Fruit fly (Drosophila melanogaster) whole organism, embryonic: ENCODE data around the gene CG8112.

Source experiments
- Adf1 ChIP-seq: fragments of 200-800 bp; sonication (Bioruptor generic); IDR thresholded peaks from 2 replicates; pipeline ENCODE4 v1.3.6; 2022; ENCODE audit warnings: missing biosample characterization, missing genetic modification characterization
- Atf3 ChIP-seq: fragments of 200-800 bp; sonication (Bioruptor generic); optimal IDR thresholded peaks from 3 replicates; lab custom pipeline; 2016; ENCODE audit warnings: missing biosample characterization, missing genetic modification characterization
- CG10959 ChIP-seq: fragments of 200-800 bp; sonication (Bioruptor generic); IDR thresholded peaks from 2 replicates; pipeline ENCODE4 v1.3.6; 2022; ENCODE audit warnings: missing biosample characterization, missing genetic modification characterization
- CG11723 ChIP-seq: fragments of 200-800 bp; sonication (Bioruptor generic); optimal IDR thresholded peaks from 2 replicates; lab custom pipeline; 2017; ENCODE audit warnings: missing biosample characterization, mild to moderate bottlenecking, missing genetic modification characterization
- CG12744 ChIP-seq: fragments of 200-800 bp; sonication (Bioruptor generic); optimal IDR thresholded peaks from 2 replicates; lab custom pipeline; 2016; ENCODE audit warnings: missing biosample characterization, missing genetic modification characterization
- CG14014 ChIP-seq: fragments of 200-800 bp; sonication (Bioruptor generic); IDR thresholded peaks from 2 replicates; pipeline ENCODE4 v1.3.6; 2022; ENCODE audit warnings: missing biosample characterization, missing genetic modification characterization
- CG17385 ChIP-seq: fragments of 200-800 bp; sonication (Bioruptor generic); optimal IDR thresholded peaks from 3 replicates; lab custom pipeline; 2018; ENCODE audit warnings: missing biosample characterization, mild to moderate bottlenecking, missing genetic modification characterization
- CG17829 ChIP-seq: fragments of 200-800 bp; optimal IDR thresholded peaks from 2 replicates; lab custom pipeline; 2019; ENCODE audit warnings: missing biosample characterization, mild to moderate bottlenecking, missing genetic modification characterization, moderate library complexity
- CG2129 ChIP-seq: fragments of 200-800 bp; sonication (Bioruptor generic); IDR thresholded peaks from 2 replicates; pipeline ENCODE4 v1.3.6; 2022; ENCODE audit warnings: missing biosample characterization, missing genetic modification characterization; ENCODE audit not compliant: partially characterized antibody
- CG2199 ChIP-seq: fragments of 200-800 bp; sonication (Bioruptor generic); IDR thresholded peaks from 3 replicates; pipeline ENCODE4 v1.3.6; 2022; ENCODE audit warnings: missing biosample characterization, missing genetic modification characterization
- CG3065 ChIP-seq: fragments of 200-800 bp; sonication (Bioruptor generic); optimal IDR thresholded peaks from 2 replicates; lab custom pipeline; 2016; ENCODE audit warnings: missing biosample characterization, missing genetic modification characterization
- CG32532 ChIP-seq: fragments of 200-800 bp; sonication (Bioruptor generic); IDR thresholded peaks from 2 replicates; pipeline ENCODE4 v1.3.6; 2022; ENCODE audit warnings: missing biosample characterization, missing genetic modification characterization
- CG34422 ChIP-seq: fragments of 200-800 bp; sonication (Bioruptor generic); IDR thresholded peaks from 3 replicates; pipeline ENCODE4 v1.3.6; 2022; ENCODE audit warnings: missing biosample characterization, missing genetic modification characterization
- CG4360 ChIP-seq: fragments of 200-800 bp; sonication (Bioruptor generic); IDR thresholded peaks from 2 replicates; pipeline ENCODE4 v1.3.6; 2022; ENCODE audit warnings: missing biosample characterization, missing genetic modification characterization
- CG6254 ChIP-seq: fragments of 200-800 bp; sonication (Bioruptor generic); optimal IDR thresholded peaks from 3 replicates; lab custom pipeline; 2017; ENCODE audit warnings: mild to moderate bottlenecking, missing biosample characterization, missing genetic modification reagents, missing genetic modification characterization
- CG7987 ChIP-seq: fragments of 200-800 bp; sonication (Bioruptor generic); optimal IDR thresholded peaks from 2 replicates; lab custom pipeline; 2018; ENCODE audit warnings: missing biosample characterization, mild to moderate bottlenecking, missing genetic modification characterization, moderate library complexity
- CG8924 ChIP-seq: fragments of 200-800 bp; optimal IDR thresholded peaks from 3 replicates; lab custom pipeline; 2019; ENCODE audit warnings: missing biosample characterization, mild to moderate bottlenecking, missing genetic modification characterization, moderate library complexity
- CG9437 ChIP-seq: fragments of 200-800 bp; sonication (Bioruptor generic); optimal IDR thresholded peaks from 2 replicates; lab custom pipeline; 2018; ENCODE audit warnings: missing biosample characterization, mild to moderate bottlenecking, missing genetic modification characterization
- CG9797 ChIP-seq: fragments of 200-800 bp; sonication (Bioruptor generic); optimal IDR thresholded peaks from 3 replicates; lab custom pipeline; 2018; ENCODE audit warnings: missing biosample characterization, mild to moderate bottlenecking, missing genetic modification characterization
- E2f1 ChIP-seq: fragments of 200-800 bp; sonication (Bioruptor generic); IDR thresholded peaks from 2 replicates; pipeline ENCODE4 v1.3.6; 2022; ENCODE audit warnings: missing biosample characterization, missing genetic modification characterization
- Eip74EF ChIP-seq, 2 experiments: fragments of 200-800 bp in 1 of 2; fragments of >200 bp in 1 of 2; sonication (Bioruptor generic) in 1 of 2; optimal IDR thresholded peaks; 2 replicates each; lab custom pipeline; 2017 to 2019; ENCODE audit warnings: missing biosample characterization in 2 of 2, missing genetic modification characterization in 2 of 2, mild to moderate bottlenecking in 1 of 2, moderate library complexity in 1 of 2
- Ets65A ChIP-seq: fragments of 200-800 bp; sonication (Bioruptor generic); peaks from one replicate; lab custom pipeline; 2016; ENCODE audit warnings: missing biosample characterization, missing genetic modification characterization
- Fer1 ChIP-seq: fragments of 200-800 bp; sonication (Bioruptor generic); optimal IDR thresholded peaks from 2 replicates; lab custom pipeline; 2017; ENCODE audit warnings: missing biosample characterization, mild to moderate bottlenecking, missing genetic modification characterization
- Hmx ChIP-seq: fragments of 200-800 bp; sonication (Bioruptor generic); optimal IDR thresholded peaks from 2 replicates; lab custom pipeline; 2016; ENCODE audit warnings: missing biosample characterization, missing genetic modification characterization
- Mes4 ChIP-seq: fragments of 200-800 bp; sonication (Bioruptor generic); optimal IDR thresholded peaks from 2 replicates; lab custom pipeline; 2016; ENCODE audit warnings: missing biosample characterization, missing genetic modification characterization
- Mrtf ChIP-seq: fragments of 200-800 bp; sonication (Bioruptor generic); IDR thresholded peaks from 3 replicates; pipeline ENCODE4 v1.3.6; 2022; ENCODE audit warnings: missing biosample characterization, missing genetic modification characterization
- Nf-YC ChIP-seq: fragments of 200-800 bp; optimal IDR thresholded peaks from 3 replicates; lab custom pipeline; 2019; ENCODE audit warnings: missing biosample characterization, mild to moderate bottlenecking, missing genetic modification characterization, moderate library complexity
- Tbp ChIP-seq: fragments of >200 bp; optimal IDR thresholded peaks from 2 replicates; lab custom pipeline; 2018; ENCODE audit warnings: missing biosample characterization, missing genetic modification characterization
- ac ChIP-seq: fragments of 200-800 bp; sonication (Bioruptor generic); optimal IDR thresholded peaks from 3 replicates; lab custom pipeline; 2017; ENCODE audit warnings: missing biosample characterization, mild to moderate bottlenecking, missing genetic modification characterization
- ara ChIP-seq: fragments of 200-800 bp; sonication (Bioruptor generic); IDR thresholded peaks from 2 replicates; pipeline ENCODE4 v1.3.6; 2022; ENCODE audit warnings: missing biosample characterization, missing genetic modification characterization
- bigmax ChIP-seq: fragments of 200-800 bp; sonication (Bioruptor generic); optimal IDR thresholded peaks from 2 replicates; lab custom pipeline; 2018; ENCODE audit warnings: missing biosample characterization, mild to moderate bottlenecking, missing genetic modification characterization
- bowl ChIP-seq: fragments of 200-800 bp; sonication (Bioruptor generic); IDR thresholded peaks from 2 replicates; pipeline ENCODE4 v1.3.6; 2022; ENCODE audit warnings: missing biosample characterization, missing genetic modification characterization
- bsh ChIP-seq, 2 experiments: fragments of 200-800 bp; sonication (Bioruptor generic); optimal IDR thresholded peaks; 2 replicates each; lab custom pipeline; 2017 to 2018; ENCODE audit warnings: mild to moderate bottlenecking in 2 of 2, missing biosample characterization in 2 of 2, missing genetic modification characterization in 2 of 2, moderate library complexity in 1 of 2
- cato ChIP-seq: fragments of 200-800 bp; sonication (Bioruptor generic); optimal IDR thresholded peaks from 2 replicates; lab custom pipeline; 2016; ENCODE audit warnings: missing biosample characterization, missing genetic modification characterization, borderline replicate concordance
- chinmo ChIP-seq: fragments of 200-800 bp; sonication (Bioruptor generic); IDR thresholded peaks from 4 replicates; pipeline ENCODE4 v1.3.6; 2022; ENCODE audit warnings: missing biosample characterization, missing genetic modification characterization; ENCODE audit not compliant: partially characterized antibody
- crol ChIP-seq: fragments of 200-800 bp; sonication (Bioruptor generic); IDR thresholded peaks from 2 replicates; pipeline ENCODE4 v1.3.6; 2022; ENCODE audit warnings: missing biosample characterization, missing genetic modification characterization
- dpn ChIP-seq, 2 experiments: fragments of 200-800 bp; sonication (Bioruptor generic); optimal IDR thresholded peaks; 3 replicates each; lab custom pipeline; 2016; ENCODE audit warnings: missing biosample characterization in 2 of 2, missing genetic modification characterization in 2 of 2
- ewg ChIP-seq: fragments of 200-800 bp; sonication (Bioruptor generic); optimal IDR thresholded peaks from 3 replicates; lab custom pipeline; 2017; ENCODE audit warnings: mild to moderate bottlenecking, missing biosample characterization, missing genetic modification reagents, missing genetic modification characterization
- fd3F ChIP-seq: fragments of 200-800 bp; sonication (Bioruptor generic); optimal IDR thresholded peaks from 2 replicates; lab custom pipeline; 2018; ENCODE audit warnings: missing biosample characterization, mild to moderate bottlenecking, missing genetic modification characterization, moderate library complexity
- fd96Cb ChIP-seq: fragments of 200-800 bp; sonication (Bioruptor generic); optimal IDR thresholded peaks from 2 replicates; lab custom pipeline; 2018; ENCODE audit warnings: missing biosample characterization, mild to moderate bottlenecking, missing genetic modification characterization, moderate library complexity
- gfzf ChIP-seq: fragments of 200-800 bp; sonication (Bioruptor generic); optimal IDR thresholded peaks from 2 replicates; lab custom pipeline; 2016; ENCODE audit warnings: missing biosample characterization, mild to moderate bottlenecking, missing genetic modification characterization, moderate library complexity
- gro ChIP-seq: fragments of 200-800 bp; sonication (Bioruptor generic); optimal IDR thresholded peaks from 2 replicates; lab custom pipeline; 2016; ENCODE audit warnings: missing biosample characterization, missing genetic modification characterization
- org-1 ChIP-seq: fragments of 200-800 bp; sonication (Bioruptor generic); optimal IDR thresholded peaks from 2 replicates; lab custom pipeline; 2017; ENCODE audit warnings: missing biosample characterization, missing genetic modification characterization
- ro ChIP-seq: fragments of 200-800 bp; sonication (Bioruptor generic); IDR thresholded peaks from 2 replicates; pipeline ENCODE4 v1.3.6; 2022; ENCODE audit warnings: missing biosample characterization, missing genetic modification characterization
- row ChIP-seq: fragments of 200-800 bp; sonication (Bioruptor generic); IDR thresholded peaks from 3 replicates; pipeline ENCODE4 v1.3.6; 2022; ENCODE audit warnings: missing biosample characterization, missing genetic modification characterization
- sob ChIP-seq: fragments of 200-800 bp; sonication (Bioruptor generic); IDR thresholded peaks from 2 replicates; pipeline ENCODE4 v1.3.6; 2022; ENCODE audit warnings: missing biosample characterization, missing genetic modification characterization
- tio ChIP-seq: fragments of 200-800 bp; sonication (Bioruptor generic); optimal IDR thresholded peaks from 2 replicates; lab custom pipeline; 2017; ENCODE audit warnings: missing biosample characterization, missing genetic modification characterization, inconsistent platforms
- ttk ChIP-seq: fragments of 200-800 bp; sonication (Bioruptor generic); IDR thresholded peaks from 2 replicates; pipeline ENCODE4 v2.1.2; 2022; ENCODE audit warnings: missing biosample characterization, missing genetic modification characterization
- tup ChIP-seq: fragments of 200-800 bp; sonication (Bioruptor generic); optimal IDR thresholded peaks from 2 replicates; lab custom pipeline; 2016; ENCODE audit warnings: missing biosample characterization, mild to moderate bottlenecking, missing genetic modification characterization, moderate library complexity
- zfh2 ChIP-seq: fragments of 200-800 bp; sonication (Bioruptor generic); optimal IDR thresholded peaks from 2 replicates; lab custom pipeline; 2016; ENCODE audit warnings: missing biosample characterization, missing genetic modification characterization

Gene CG8112

dm6 chr3R:8731597-8732263 is 19.0 kb downstream of the CG8112 start, which contains the start of the genes M1BP and CG8202 (continued):
- TF ChIP-seq CG10959 (GFP tag; lab: Robert Waterston, UW) (peak; percentile 62), bowl (GFP tag; lab: Robert Waterston, UW) (no peak), CG17385 (GFP tag; lab: Kevin White, UChicago) (peak; percentile 89), CG9797 (GFP tag; lab: Kevin White, UChicago) (peak; percentile 54), ewg (GFP tag; lab: Kevin White, UChicago) (peak; percentile 74), CG2129 (GFP tag; lab: Robert Waterston, UW) (no peak), gro (peak; percentile 17), ac (GFP tag; lab: Kevin White, UChicago) (peak; percentile 74), tup (GFP tag; lab: Kevin White, UChicago) (peak; percentile 4), tio (GFP tag; lab: Kevin White, UChicago) (peak; percentile 84), gfzf (GFP tag; lab: Kevin White, UChicago) (no peak), zfh2 (peak; percentile 53), CG6254 (GFP tag; lab: Kevin White, UChicago) (peak; percentile 75), fd96Cb (peak; percentile 90), chinmo (GFP tag; lab: Robert Waterston, UW) (no peak), Ets65A (GFP tag; lab: Kevin White, UChicago) (peak; percentile 48), sob (GFP tag; lab: Robert Waterston, UW) (peak; percentile 57; the same call in 1 of the 2 replicates), CG12744 (GFP tag; lab: Kevin White, UChicago) (peak; percentile 31), Tbp (GFP tag; lab: Kevin White, UChicago) (no peak), CG14014 (GFP tag; lab: Robert Waterston, UW) (peak; percentile 71), ara (GFP tag; lab: Robert Waterston, UW) (peak; percentile 78), ttk (GFP tag; lab: Robert Waterston, UW) (peak; percentile 70; the same call in 1 of the 2 replicates), CG9437 (GFP tag; lab: Kevin White, UChicago) (peak; percentile 93), dpn (GFP tag; optimal IDR thresholded peaks at IDR 0.05; lab: Kevin White, UChicago) (peak; percentile 49 to 91), Eip74EF (GFP tag; optimal IDR thresholded peaks at IDR 0.05; lab: Kevin White, UChicago) (no peak), row (GFP tag; lab: Robert Waterston, UW) (peak; percentile 91), CG11723 (GFP tag; lab: Kevin White, UChicago) (peak; percentile 87), Mes4 (GFP tag; lab: Kevin White, UChicago) (peak; percentile 47), Mrtf (GFP tag; lab: Robert Waterston, UW) (peak; percentile 74; the same call in 2 of the 3 replicates), CG3065 (GFP tag; lab: Kevin White, UChicago) (peak; percentile 73), CG7987 (GFP tag; lab: Kevin White, UChicago) (no peak), bigmax (no peak), Nf-YC (tag; lab: Kevin White, UChicago) (peak; percentile 88), E2f1 (GFP tag; lab: Robert Waterston, UW) (peak; percentile 73; the same call in 1 of the 2 replicates), Hmx (GFP tag; lab: Kevin White, UChicago) (no peak), fd3F (GFP tag; lab: Kevin White, UChicago) (peak; percentile 83), CG17829 (tag; lab: Kevin White, UChicago) (peak; percentile 94), CG4360 (GFP tag; lab: Robert Waterston, UW) (peak; percentile 95), CG34422 (GFP tag; lab: Robert Waterston, UW) (peak; percentile 86), CG2199 (no peak), CG8924 (tag; lab: Kevin White, UChicago) (peak; percentile 96), Fer1 (GFP tag; lab: Kevin White, UChicago) (peak; percentile 91), bsh (GFP tag; optimal IDR thresholded peaks at IDR 0.05; lab: Kevin White, UChicago) (peak; percentile 67 to 86), ro (peak; percentile 46; the same call in 1 of the 2 replicates), Adf1 (peak; percentile 22; the same call in 1 of the 2 replicates), org-1 (GFP tag; lab: Kevin White, UChicago) (peak; percentile 71), crol (GFP tag; lab: Robert Waterston, UW) (no peak), Atf3 (GFP tag; lab: Kevin White, UChicago) (no peak), CG32532 (GFP tag; lab: Robert Waterston, UW) (peak; percentile 85), cato (GFP tag; lab: Kevin White, UChicago) (peak; percentile 81)
